Worm (Caenorhabditis elegans) whole organism, midembryonic: ENCODE measurements around the gene cyp-35A2.

Source experiments
- T22C8.4 ChIP-seq: fragments of 200-800 bp; sonication (Bioruptor generic); IDR thresholded peaks from 2 replicates; pipeline ENCODE4 v1.3.6; 2022; ENCODE audit warnings: missing genetic modification characterization, missing compliant biosample characterization
- klf-2 ChIP-seq: fragments of 200-800 bp; sonication (Bioruptor generic); conservative IDR thresholded peaks from 2 replicates; pipeline ENCODE4 v1.3.6; 2022; ENCODE audit warnings: missing genetic modification reagents, missing genetic modification characterization, missing compliant biosample characterization

DNA sequence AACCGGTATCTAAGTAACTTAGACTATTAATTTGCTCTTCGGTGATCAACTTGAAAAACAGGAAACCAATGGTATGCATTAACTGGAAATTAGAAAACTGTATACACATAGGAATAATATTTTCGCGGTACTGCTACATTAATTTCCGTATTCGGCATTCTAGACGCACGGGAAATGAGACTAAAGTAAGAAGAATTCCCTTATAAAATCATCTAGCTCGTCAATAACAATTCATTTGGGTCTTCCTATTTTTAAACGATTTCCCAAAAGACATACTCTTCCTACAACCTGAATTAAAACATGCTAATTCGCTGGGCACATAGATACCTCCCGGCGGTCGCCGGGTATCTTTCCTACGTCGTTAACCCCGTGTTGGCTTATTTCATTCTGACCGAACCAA, 38.4 kb upstream of the cyp-35A2 start, which contains the start of gene srj-13:
- TF ChIP-seq klf-2 (GFP tag; lab: Robert Waterston, UW) (no peak), T22C8.4 (GFP tag; lab: Robert Waterston, UW) (no peak)
